Worm (Caenorhabditis elegans) whole organism, young adult: ENCODE measurements around the gene ttr-37.

Experiments used
- nfya-1 ChIP-seq: sonication (generic microtip); optimal IDR thresholded peaks from 2 replicates; lab custom pipeline; 2017; ENCODE audit warnings: antibody characterized with exemption, missing compliant biosample characterization, missing genetic modification characterization, borderline replicate concordance; ENCODE audit not compliant: insufficient read depth
- zfh-2 ChIP-seq: fragments of 200-800 bp; sonication (Bioruptor generic); conservative IDR thresholded peaks from 2 replicates; pipeline ENCODE4 v1.3.6; 2022; ENCODE audit warnings: missing genetic modification reagents, missing genetic modification characterization, missing compliant biosample characterization

DNA sequence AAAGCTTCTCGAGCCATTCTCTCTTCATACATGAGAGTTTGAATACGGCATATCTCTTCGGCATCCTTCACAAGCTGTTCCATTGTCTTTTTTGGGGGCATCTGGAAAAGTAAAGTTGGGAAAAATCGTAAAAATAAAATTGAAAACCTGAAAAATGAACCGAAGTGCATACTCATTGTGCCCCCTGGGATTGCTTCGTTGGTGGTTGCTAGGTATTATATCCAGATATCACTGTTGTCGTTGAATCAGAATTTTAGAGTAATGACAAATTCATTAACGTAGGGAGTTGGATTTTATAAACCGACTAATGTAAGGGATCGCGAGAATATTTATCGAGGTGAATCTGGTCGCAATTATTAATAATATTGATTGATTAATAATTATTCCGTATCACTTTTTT, 44.6 kb upstream of the ttr-37 start, which contains the start of gene F56C3.10:
- TF ChIP-seq zfh-2 (GFP tag; lab: Robert Waterston, UW), result no peak
- no peak for TF ChIP-seq nfya-1
